Fruit fly (Drosophila melanogaster) Kc167 (cell line): Measurements from ENCODE around the gene CG15578.
"Not testable (repeated sequence)": the region's sequence is repeated elsewhere in the genome, so short reads cannot be mapped to it uniquely, and the experiment has no call there.

Source experiments
- Myc ChIP-seq: fragments of >200 bp; optimal IDR thresholded peaks from 2 replicates; lab custom pipeline; 2017; ENCODE audit warnings: missing external identifiers
- Sin3A ChIP-seq: fragments of >200 bp; optimal IDR thresholded peaks from 2 replicates; lab custom pipeline; 2018; ENCODE audit warnings: missing external identifiers
- h ChIP-seq: fragments of >200 bp; optimal IDR thresholded peaks from 3 replicates; lab custom pipeline; 2018; ENCODE audit warnings: missing external identifiers
- insv ChIP-seq: fragments of >200 bp; optimal IDR thresholded peaks from 3 replicates; lab custom pipeline; 2018; ENCODE audit warnings: missing external identifiers
- psq ChIP-seq: fragments of >200 bp; optimal IDR thresholded peaks from 2 replicates; lab custom pipeline; 2017; ENCODE audit warnings: missing external identifiers
- ttk ChIP-seq: sonication (Bioruptor generic); optimal IDR thresholded peaks from 2 replicates; lab custom pipeline; 2017; ENCODE audit warnings: missing external identifiers

Gene CG15578

dm6 chrX:4277861-4278260 is at the start of gene CG15578:
Gene CG15578, minus strand, starts transcription at chrX:4277961.
- TF ChIP-seq psq (lab: Kevin White, UChicago) (no peak), ttk (lab: Kevin White, UChicago) (no peak), h (lab: Kevin White, UChicago) (no peak), Sin3A (lab: Kevin White, UChicago) (no peak), insv (no peak), Myc (no peak)

DNA sequence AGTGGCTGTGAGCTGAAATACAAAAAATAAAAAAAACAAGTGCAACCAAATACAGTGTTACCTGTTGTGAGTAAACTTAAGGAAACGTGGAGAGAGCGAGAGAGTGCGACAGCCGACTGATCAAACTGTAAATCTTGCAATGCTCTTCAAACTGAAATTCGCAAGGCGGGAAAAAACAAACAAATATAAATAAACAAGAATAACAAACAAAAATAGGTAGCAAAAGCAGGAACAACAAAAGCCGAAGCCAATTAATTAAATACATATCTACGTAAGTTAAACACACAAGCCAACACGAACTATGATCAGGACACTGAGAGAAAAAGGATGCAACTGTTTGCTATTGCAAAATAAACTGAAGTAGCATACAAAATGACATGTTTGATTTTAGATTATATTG is 47.6 kb upstream of the CG15578 start:
- TF ChIP-seq Sin3A (lab: Kevin White, UChicago) (no peak), ttk (lab: Kevin White, UChicago) (no peak), Myc (no peak), insv (no peak), h (lab: Kevin White, UChicago) (no peak)

dm6 chrX:4324781-4325180 is 47.0 kb upstream of the CG15578 start:
- no peak for TF ChIP-seq Myc
- TF ChIP-seq h (lab: Kevin White, UChicago), result no peak
- no peak for TF ChIP-seq ttk (lab: Kevin White, UChicago)
- TF ChIP-seq psq (lab: Kevin White, UChicago), result no peak
- TF ChIP-seq Sin3A (lab: Kevin White, UChicago), result no peak
- no peak for TF ChIP-seq insv

DNA sequence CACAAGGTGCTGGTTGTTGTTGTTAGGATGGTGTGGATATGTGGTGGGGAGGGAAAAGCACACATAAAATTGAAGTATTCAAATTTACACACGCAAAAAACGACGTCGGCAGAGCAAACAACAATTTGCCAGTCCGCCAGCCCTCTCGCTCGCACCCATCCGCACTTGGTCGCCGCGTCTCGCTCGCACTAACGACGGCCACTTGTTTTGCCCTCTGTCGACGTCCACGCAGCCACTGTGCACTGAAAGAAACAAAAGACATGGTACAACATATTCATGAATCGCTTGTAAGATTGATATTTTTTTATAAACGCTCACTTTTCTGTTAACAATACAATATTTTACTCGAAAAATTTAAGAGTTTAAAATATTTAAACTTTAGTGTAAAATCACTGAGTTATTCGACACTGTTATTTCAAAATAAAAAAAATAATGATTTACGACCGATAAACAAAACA is 46.2 kb upstream of the CG15578 start:
- TF ChIP-seq h (lab: Kevin White, UChicago) (no peak), insv (no peak), Sin3A (lab: Kevin White, UChicago) (no peak), ttk (lab: Kevin White, UChicago) (no peak), Myc (no peak)

- TF ChIP-seq Myc (no peak), h (lab: Kevin White, UChicago) (no peak), insv (no peak), psq (lab: Kevin White, UChicago) (no peak), Sin3A (lab: Kevin White, UChicago) (no peak), ttk (lab: Kevin White, UChicago) (no peak)
These were observed 44.8 kb upstream of the CG15578 start, which contains the start of gene norpA for dm6 chrX:4322234-4323210. Gene norpA, plus strand, starts transcription at chrX:4322626.

dm6 chrX:4322131-4322233 is 44.2 kb upstream of the CG15578 start, which contains the start of gene mRpL33:
Gene mRpL33, minus strand, starts transcription at chrX:4322231.
- TF ChIP-seq h (lab: Kevin White, UChicago) (no peak), psq (lab: Kevin White, UChicago) (no peak), ttk (lab: Kevin White, UChicago) (no peak), Myc (no peak), Sin3A (lab: Kevin White, UChicago) (no peak), insv (no peak)

DNA sequence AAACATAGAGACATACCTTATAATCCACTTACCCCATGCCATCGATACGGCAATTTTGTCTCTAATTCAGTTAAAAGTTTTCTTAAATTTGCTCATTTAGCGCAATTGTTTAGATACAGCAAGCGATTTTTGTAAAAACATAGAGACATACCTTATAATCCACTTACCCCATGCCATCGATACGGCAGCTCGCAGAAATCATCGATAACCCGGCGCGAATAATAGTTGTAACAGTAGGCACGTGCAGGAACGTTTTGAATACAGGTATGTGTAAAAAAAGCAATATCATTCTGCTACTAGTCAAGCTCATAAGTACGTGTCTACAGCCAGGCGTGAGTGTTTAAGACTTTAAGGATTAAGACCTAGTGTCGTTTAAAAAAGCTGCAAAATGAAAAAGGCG is 41.5 kb upstream of the CG15578 start, which contains the start of gene NO66:
TSS of gene NO66 (plus strand) at position 199 of the 400 bp plus-strand sequence.
- TF ChIP-seq Sin3A (lab: Kevin White, UChicago); h (lab: Kevin White, UChicago); insv: not testable (repeated sequence)

dm6 chrX:4318701-4319100 is 40.9 kb upstream of the CG15578 start, which contains the start of gene mei-9:
Gene mei-9, minus strand, starts transcription at chrX:4318801.
- not testable (repeated sequence) for TF ChIP-seq psq (lab: Kevin White, UChicago); insv; Myc

DNA sequence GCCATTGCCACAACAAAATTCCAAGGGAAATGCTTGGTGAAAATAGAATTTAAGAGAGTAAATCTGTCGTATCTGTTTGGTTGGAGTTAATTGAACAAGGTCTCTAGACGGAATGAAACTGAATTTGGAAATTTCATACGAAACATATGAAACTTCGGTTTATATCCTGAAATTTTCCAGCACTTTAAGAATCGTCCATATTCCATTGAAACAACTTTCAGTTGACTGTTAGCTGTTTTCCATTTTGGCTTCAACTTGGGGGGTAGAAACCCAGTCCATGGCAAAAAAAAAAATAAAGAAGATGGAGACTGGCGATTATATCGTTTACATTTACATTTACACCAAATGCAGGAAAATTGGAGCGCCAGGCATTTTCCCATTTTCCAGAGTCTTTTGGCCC is 33.9 kb upstream of the CG15578 start, which contains the start of gene CG15579:
TSS of gene CG15579 (minus strand) at position 101 of the 400 bp plus-strand sequence.
- TF ChIP-seq ttk (lab: Kevin White, UChicago), result no peak
- TF ChIP-seq Sin3A (lab: Kevin White, UChicago), result no peak
- no peak for TF ChIP-seq Myc
- no peak for TF ChIP-seq h (lab: Kevin White, UChicago)
- TF ChIP-seq psq (lab: Kevin White, UChicago), result no peak
- no peak for TF ChIP-seq insv

DNA sequence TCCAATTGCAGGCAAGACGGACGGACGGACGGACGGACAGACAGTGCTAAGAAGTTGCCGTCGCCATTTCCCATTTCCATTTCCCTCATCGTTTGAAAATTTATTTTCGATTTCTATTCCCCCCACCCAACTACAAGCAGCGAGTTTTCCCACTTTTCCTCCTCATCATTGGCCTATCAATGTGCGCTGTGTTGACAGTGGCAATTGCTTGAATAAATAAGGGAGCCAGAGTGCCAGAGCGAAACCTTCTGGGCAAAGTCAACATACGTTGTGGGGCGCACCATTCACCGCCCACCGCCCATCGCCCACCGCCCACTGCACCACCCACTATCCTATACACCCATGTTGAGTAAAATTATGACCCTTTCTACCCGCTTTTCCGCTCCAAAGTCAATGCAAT is 28.2 kb upstream of the CG15578 start:
- no peak for TF ChIP-seq h (lab: Kevin White, UChicago)
- no peak for TF ChIP-seq psq (lab: Kevin White, UChicago)
- TF ChIP-seq ttk (lab: Kevin White, UChicago), result no peak
- TF ChIP-seq Myc, result no peak
- TF ChIP-seq Sin3A (lab: Kevin White, UChicago), result no peak
- no peak for TF ChIP-seq insv

DNA sequence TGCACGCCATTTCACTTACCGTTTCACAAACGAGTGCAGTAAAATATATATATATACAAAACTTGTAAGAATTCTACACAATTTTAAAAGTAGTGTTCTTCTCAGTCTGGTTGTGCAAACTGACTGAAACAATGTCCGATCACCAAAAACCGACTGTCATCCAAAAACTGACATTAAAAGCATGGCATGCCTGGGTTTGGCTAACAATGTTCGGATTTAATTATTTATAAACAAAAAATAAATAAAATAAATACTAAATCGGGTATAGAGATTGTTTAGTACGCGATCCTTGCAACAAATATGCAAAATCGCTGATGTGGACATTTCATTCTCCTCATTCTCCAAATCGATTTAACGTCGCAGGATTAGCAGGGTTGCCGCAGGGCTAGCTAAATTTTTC is 24.5 kb upstream of the CG15578 start, which contains the start of gene CG12692:
TSS of gene CG12692 (minus strand) at position 101 of the 400 bp plus-strand sequence.
- TF ChIP-seq Myc (no peak), ttk (lab: Kevin White, UChicago) (no peak), Sin3A (lab: Kevin White, UChicago) (no peak), h (lab: Kevin White, UChicago) (no peak), insv (no peak), psq (lab: Kevin White, UChicago) (no peak)

DNA sequence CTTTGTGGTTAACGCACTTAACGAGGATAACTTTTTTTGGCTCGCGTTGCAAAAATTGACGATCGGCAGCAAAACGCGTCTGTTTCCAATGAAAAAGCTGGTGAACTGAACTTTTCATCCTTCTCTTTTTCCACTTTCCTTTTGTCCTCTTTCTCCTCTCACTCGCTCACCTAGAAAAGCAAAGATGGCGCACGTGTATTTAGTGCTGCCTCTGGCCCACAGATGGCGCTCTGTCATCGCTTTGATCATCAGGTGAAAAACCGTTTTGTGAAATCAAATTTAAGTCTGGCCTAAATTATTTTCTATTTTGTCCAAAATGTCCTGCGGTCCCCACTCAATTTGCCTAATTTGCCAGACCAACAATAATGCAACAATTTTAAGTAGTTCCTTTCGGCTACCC is 15.7 kb upstream of the CG15578 start:
- no peak for TF ChIP-seq psq (lab: Kevin White, UChicago)
- TF ChIP-seq insv, result no peak
- TF ChIP-seq Myc, result no peak
- TF ChIP-seq Sin3A (lab: Kevin White, UChicago), result no peak
- TF ChIP-seq h (lab: Kevin White, UChicago), result no peak
- no peak for TF ChIP-seq ttk (lab: Kevin White, UChicago)
